Worm (Caenorhabditis elegans) whole organism, midembryonic: ENCODE data around the gene gst-29.

Experiments used
- ref-1 ChIP-seq: fragments of 200-800 bp; sonication (Bioruptor generic); conservative IDR thresholded peaks from 2 replicates; pipeline ENCODE4 v1.3.6; 2022; ENCODE audit warnings: missing genetic modification reagents, missing genetic modification characterization, missing compliant biosample characterization
- tab-1 ChIP-seq: fragments of 200-800 bp; sonication (Bioruptor generic); IDR thresholded peaks from 2 replicates; pipeline ENCODE4 v1.3.6; 2022; ENCODE audit warnings: missing genetic modification characterization, missing compliant biosample characterization
- ztf-29 ChIP-seq: fragments of 200-800 bp; sonication (Bioruptor generic); IDR thresholded peaks from 2 replicates; pipeline ENCODE4 v1.3.6; 2022; ENCODE audit warnings: missing genetic modification reagents, missing genetic modification characterization, missing compliant biosample characterization

- TF ChIP-seq tab-1 (GFP tag; lab: Robert Waterston, UW) (no peak), ztf-29 (no peak), ref-1 (GFP tag; lab: Robert Waterston, UW) (no peak)
Measured at ce11 chrII:15206234-15206633, 36.6 kb upstream of the gst-29 start.
